Worm (Caenorhabditis elegans) whole organism, L4 larva: ENCODE data around the gene K10H10.5.

Experiments
- D1046.2 ChIP-seq: fragments of 200-800 bp; sonication (Bioruptor generic); IDR thresholded peaks from 2 replicates; pipeline ENCODE4 v1.3.6; 2022; ENCODE audit warnings: missing genetic modification characterization, missing compliant biosample characterization
- F26F4.8 ChIP-seq: fragments of 200-800 bp; sonication (Bioruptor generic); conservative IDR thresholded peaks from 2 replicates; pipeline ENCODE4 v1.3.6; 2022; ENCODE audit warnings: missing genetic modification characterization, missing compliant biosample characterization
- F49E8.2 ChIP-seq: sonication (generic microtip); optimal IDR thresholded peaks from 2 replicates; lab custom pipeline; 2016; ENCODE audit warnings: missing compliant biosample characterization, mild to moderate bottlenecking, missing genetic modification characterization, borderline replicate concordance
- R02D3.7 ChIP-seq: fragments of 150-350 bp; sonication (generic microtip); optimal IDR thresholded peaks from 3 replicates; lab custom pipeline; 2014; ENCODE audit warnings: missing biosample characterization, missing genetic modification characterization
- T20F7.1 ChIP-seq: fragments of 200-800 bp; sonication (Bioruptor generic); optimal IDR thresholded peaks from 2 replicates; lab custom pipeline; 2018; ENCODE audit warnings: mild to moderate bottlenecking, missing genetic modification characterization, missing compliant biosample characterization
- T26A8.4 ChIP-seq: fragments of 200-800 bp; sonication (Bioruptor generic); IDR thresholded peaks from 2 replicates; pipeline ENCODE4 v1.3.6; 2022; ENCODE audit warnings: missing genetic modification characterization, missing compliant biosample characterization
- Y75B8A.6 ChIP-seq: fragments of 200-800 bp; sonication (Bioruptor generic); IDR thresholded peaks from 2 replicates; pipeline ENCODE4 v1.3.6; 2022; ENCODE audit warnings: missing genetic modification reagents, missing genetic modification characterization, missing compliant biosample characterization
- ZK337.2 ChIP-seq: fragments of 200-800 bp; sonication (Bioruptor generic); IDR thresholded peaks from 2 replicates; pipeline ENCODE4 v1.3.6; 2022; ENCODE audit warnings: missing genetic modification reagents, missing genetic modification characterization, missing compliant biosample characterization
- ZK546.5 ChIP-seq, 2 experiments: sonication (generic microtip); optimal IDR thresholded peaks; 2 replicates each; lab custom pipeline; 2017; ENCODE audit warnings: missing biosample characterization in 2 of 2, missing genetic modification characterization in 2 of 2
- aha-1 ChIP-seq: fragments of 150-350 bp; peaks from one replicate; lab custom pipeline; 2014; ENCODE audit warnings: missing biosample characterization, missing genetic modification characterization
- ceh-28 ChIP-seq: fragments of 150-350 bp; optimal IDR thresholded peaks from 2 replicates; lab custom pipeline; 2014; ENCODE audit warnings: missing biosample characterization, missing genetic modification reagents, missing genetic modification characterization
- ceh-32 ChIP-seq: sonication (generic microtip); optimal IDR thresholded peaks from 2 replicates; lab custom pipeline; 2016; ENCODE audit warnings: mild to moderate bottlenecking, missing genetic modification characterization, missing compliant biosample characterization; ENCODE audit not compliant: poor library complexity
- ceh-82 ChIP-seq: sonication (generic microtip); optimal IDR thresholded peaks from 2 replicates; lab custom pipeline; 2017; ENCODE audit warnings: missing biosample characterization, missing genetic modification characterization
- daf-12 ChIP-seq: fragments of 150-350 bp; optimal IDR thresholded peaks from 2 replicates; lab custom pipeline; 2014; ENCODE audit warnings: missing biosample characterization, missing genetic modification reagents, missing genetic modification characterization
- daf-16 ChIP-seq, 3 experiments: sonication (generic microtip); optimal IDR thresholded peaks; 2 replicates each; lab custom pipeline; 2016 to 2017; ENCODE audit warnings: missing genetic modification characterization in 3 of 3, missing genetic modification reagents in 3 of 3, mild to moderate bottlenecking in 2 of 3, missing compliant biosample characterization in 2 of 3, missing biosample characterization in 1 of 3, moderate library complexity in 1 of 3
- daf-19 ChIP-seq: fragments of 200-800 bp; sonication (Bioruptor generic); conservative IDR thresholded peaks from 2 replicates; pipeline ENCODE4 v1.3.6; 2022; ENCODE audit warnings: missing genetic modification characterization, missing compliant biosample characterization
- dmd-8 ChIP-seq: fragments of 200-800 bp; sonication (Bioruptor generic); IDR thresholded peaks from 2 replicates; pipeline ENCODE4 v1.3.6; 2022; ENCODE audit warnings: missing genetic modification characterization, missing compliant biosample characterization
- dmd-9 ChIP-seq: fragments of 200-800 bp; sonication (Bioruptor generic); IDR thresholded peaks from 2 replicates; pipeline ENCODE4 v1.3.6; 2022; ENCODE audit warnings: missing genetic modification reagents, missing genetic modification characterization, missing compliant biosample characterization
- duxl-1 ChIP-seq: sonication (generic microtip); optimal IDR thresholded peaks from 2 replicates; lab custom pipeline; 2016; ENCODE audit warnings: mild to moderate bottlenecking, missing genetic modification characterization, moderate library complexity, missing compliant biosample characterization; ENCODE audit not compliant: poor library complexity
- egl-27 ChIP-seq: sonication (generic microtip); optimal IDR thresholded peaks from 3 replicates; lab custom pipeline; 2017; ENCODE audit warnings: missing biosample characterization, missing genetic modification reagents, missing genetic modification characterization
- fkh-10 ChIP-seq: fragments of 150-350 bp; optimal IDR thresholded peaks from 2 replicates; lab custom pipeline; 2014; ENCODE audit warnings: missing biosample characterization, missing genetic modification reagents, missing genetic modification characterization
- fos-1 ChIP-seq: fragments of 150-350 bp; optimal IDR thresholded peaks from 2 replicates; lab custom pipeline; 2014; ENCODE audit warnings: missing biosample characterization, missing genetic modification characterization
- hif-1 ChIP-seq, 2 experiments: sonication (generic microtip); optimal IDR thresholded peaks; 2 replicates each; lab custom pipeline; 2016 to 2017; ENCODE audit warnings: missing compliant biosample characterization in 2 of 2, missing genetic modification characterization in 2 of 2, missing genetic modification reagents in 2 of 2, missing genotype in 2 of 2, mild to moderate bottlenecking in 1 of 2
- hlh-11 ChIP-seq: fragments of 200-800 bp; sonication (Bioruptor generic); optimal IDR thresholded peaks from 2 replicates; lab custom pipeline; 2018; ENCODE audit warnings: mild to moderate bottlenecking, missing genetic modification characterization, missing compliant biosample characterization
- hlh-30 ChIP-seq: sonication (generic microtip); optimal IDR thresholded peaks from 2 replicates; lab custom pipeline; 2017; ENCODE audit warnings: antibody characterized with exemption, mild to moderate bottlenecking, missing genetic modification characterization, missing compliant biosample characterization; ENCODE audit not compliant: insufficient read depth
- hmg-1.1 ChIP-seq: fragments of 200-800 bp; sonication (Bioruptor generic); IDR thresholded peaks from 2 replicates; pipeline ENCODE4 v1.3.6; 2022; ENCODE audit warnings: missing genetic modification reagents, missing genetic modification characterization, missing compliant biosample characterization
- jun-1 ChIP-seq: fragments of 150-350 bp; optimal IDR thresholded peaks from 2 replicates; lab custom pipeline; 2014; ENCODE audit warnings: missing biosample characterization, missing genetic modification reagents, missing genetic modification characterization
- lin-1 ChIP-seq: fragments of 200-800 bp; sonication (Bioruptor generic); IDR thresholded peaks from 2 replicates; pipeline ENCODE4 v1.3.6; 2022; ENCODE audit warnings: missing genetic modification reagents, missing genetic modification characterization, missing compliant biosample characterization
- lin-13 ChIP-seq: fragments of 150-350 bp; optimal IDR thresholded peaks from 2 replicates; lab custom pipeline; 2014; ENCODE audit warnings: missing biosample characterization, missing genetic modification reagents, missing genetic modification characterization
- lir-3 ChIP-seq: sonication (generic microtip); optimal IDR thresholded peaks from 2 replicates; lab custom pipeline; 2016; ENCODE audit warnings: mild to moderate bottlenecking, missing genetic modification characterization, missing compliant biosample characterization
- madf-5 ChIP-seq, 2 experiments: fragments of 200-800 bp; sonication (Bioruptor generic); IDR thresholded peaks; 2 replicates each; pipeline ENCODE4 v1.3.6; 2022; ENCODE audit warnings: missing compliant biosample characterization in 2 of 2, missing genetic modification characterization in 2 of 2
- mdl-1 ChIP-seq, 2 experiments: fragments of 150-350 bp in 1 of 2; sonication (generic microtip) in 1 of 2; optimal IDR thresholded peaks; 2 replicates each; lab custom pipeline; 2014 to 2017; ENCODE audit warnings: missing biosample characterization in 2 of 2, missing genetic modification characterization in 2 of 2
- mep-1 ChIP-seq: fragments of 150-350 bp; sonication (generic microtip); optimal IDR thresholded peaks from 3 replicates; lab custom pipeline; 2014; ENCODE audit warnings: missing biosample characterization, missing genetic modification characterization
- mes-2 ChIP-seq: sonication (generic microtip); optimal IDR thresholded peaks from 2 replicates; lab custom pipeline; 2016; ENCODE audit warnings: missing genotype, mild to moderate bottlenecking, missing genetic modification characterization, missing compliant biosample characterization; ENCODE audit not compliant: poor library complexity, severe bottlenecking
- nhr-10 ChIP-seq: fragments of 150-350 bp; optimal IDR thresholded peaks from 2 replicates; lab custom pipeline; 2014; ENCODE audit warnings: missing biosample characterization, missing genetic modification characterization
- nhr-25 ChIP-seq: sonication (generic microtip); optimal IDR thresholded peaks from 2 replicates; lab custom pipeline; 2017; ENCODE audit warnings: missing genetic modification characterization, mild to moderate bottlenecking, missing compliant biosample characterization, antibody characterized with exemption, moderate library complexity, borderline replicate concordance; ENCODE audit not compliant: insufficient read depth
- nhr-41 ChIP-seq: fragments of 200-800 bp; sonication (Bioruptor generic); IDR thresholded peaks from 2 replicates; pipeline ENCODE4 v1.3.6; 2022; ENCODE audit warnings: missing genetic modification reagents, missing genetic modification characterization, missing compliant biosample characterization
- nhr-48 ChIP-seq: sonication (generic microtip); optimal IDR thresholded peaks from 2 replicates; lab custom pipeline; 2016; ENCODE audit warnings: mild to moderate bottlenecking, missing genetic modification characterization, missing compliant biosample characterization
- nhr-6 ChIP-seq: fragments of 150-350 bp; optimal IDR thresholded peaks from 2 replicates; lab custom pipeline; 2014; ENCODE audit warnings: missing biosample characterization, missing genetic modification characterization
- pha-4 ChIP-seq, 2 experiments: fragments of 150-350 bp in 1 of 2; fragments of 200-800 bp in 1 of 2; sonication (Bioruptor generic) in 1 of 2; IDR thresholded peaks in 1 of 2; optimal IDR thresholded peaks in 1 of 2; 2 replicates each; pipeline versions ENCODE4 v1.3.6 to Lab custom; 2014 to 2022; ENCODE audit warnings: missing genetic modification characterization in 2 of 2, missing genetic modification reagents in 2 of 2, missing biosample characterization in 1 of 2, missing compliant biosample characterization in 1 of 2
- php-3 ChIP-seq: fragments of 200-800 bp; sonication (Bioruptor generic); IDR thresholded peaks from 2 replicates; pipeline ENCODE4 v1.3.6; 2022; ENCODE audit warnings: missing genetic modification reagents, missing genetic modification characterization, missing compliant biosample characterization
- pqm-1 ChIP-seq: sonication (generic microtip); optimal IDR thresholded peaks from 2 replicates; lab custom pipeline; 2017; ENCODE audit warnings: missing biosample characterization, missing genetic modification characterization
- skn-1 ChIP-seq: fragments of 150-350 bp; optimal IDR thresholded peaks from 2 replicates; lab custom pipeline; 2014; ENCODE audit warnings: missing biosample characterization, missing genetic modification characterization
- spr-3 ChIP-seq: fragments of 200-800 bp; sonication (Bioruptor generic); optimal IDR thresholded peaks from 2 replicates; lab custom pipeline; 2018; ENCODE audit warnings: mild to moderate bottlenecking, missing genetic modification characterization, missing compliant biosample characterization
- tag-97 ChIP-seq: fragments of 200-800 bp; sonication (Bioruptor generic); IDR thresholded peaks from 2 replicates; pipeline ENCODE4 v1.3.6; 2022; ENCODE audit warnings: missing genetic modification characterization, missing compliant biosample characterization
- tra-1 ChIP-seq: fragments of 200-800 bp; sonication (Bioruptor generic); IDR thresholded peaks from 2 replicates; pipeline ENCODE4 v1.3.6; 2022; ENCODE audit warnings: missing genetic modification reagents, missing genetic modification characterization, missing compliant biosample characterization
- unc-39 ChIP-seq: sonication (generic microtip); optimal IDR thresholded peaks from 2 replicates; lab custom pipeline; 2017; ENCODE audit warnings: missing biosample characterization, missing genetic modification characterization
- zfp-2 ChIP-seq: sonication (generic microtip); optimal IDR thresholded peaks from 2 replicates; lab custom pipeline; 2016; ENCODE audit warnings: mild to moderate bottlenecking, missing genetic modification characterization, missing compliant biosample characterization
- zip-11 ChIP-seq: fragments of 200-800 bp; sonication (Bioruptor generic); IDR thresholded peaks from 2 replicates; pipeline ENCODE4 v1.3.6; 2022; ENCODE audit warnings: missing genetic modification characterization, missing compliant biosample characterization
- zip-2 ChIP-seq: fragments of 150-350 bp; optimal IDR thresholded peaks from 2 replicates; lab custom pipeline; 2014; ENCODE audit warnings: missing biosample characterization, missing genetic modification characterization

K10H10.5 gene

ce11 chrII:14528233-14528802, 26.8 kb downstream of the K10H10.5 start, which contains the start of the genes F57C2.5 and spat-1 (continued):
- TF ChIP-seq nhr-41 (GFP tag; lab: Robert Waterston, UW) (no peak), nhr-6 (tag; lab: Kevin White, UChicago) (peak; percentile 29), nhr-48 (tag; lab: Kevin White, UChicago) (no peak), lir-3 (tag; lab: Kevin White, UChicago) (no peak), T26A8.4 (GFP tag; lab: Robert Waterston, UW) (no peak), egl-27 (tag; lab: Kevin White, UChicago) (no peak), mes-2 (tag; lab: Kevin White, UChicago) (peak; percentile 87), dmd-8 (no peak), pqm-1 (tag; lab: Kevin White, UChicago) (peak; percentile 55), tag-97 (GFP tag; lab: Robert Waterston, UW) (no peak), fos-1 (tag; lab: Kevin White, UChicago) (no peak), aha-1 (tag; lab: Kevin White, UChicago) (no peak), spr-3 (no peak), nhr-10 (no peak), zfp-2 (no peak), Y75B8A.6 (GFP tag; lab: Robert Waterston, UW) (no peak), dmd-9 (GFP tag; lab: Robert Waterston, UW) (no peak), lin-1 (no peak), mdl-1 (tag; optimal IDR thresholded peaks at IDR 0.05; lab: Kevin White, UChicago) (no peak), daf-12 (tag; lab: Kevin White, UChicago) (no peak), jun-1 (tag; lab: Kevin White, UChicago) (no peak), fkh-10 (GFP tag; lab: Kevin White, UChicago) (no peak), ceh-28 (tag; lab: Kevin White, UChicago) (no peak), ZK337.2 (GFP tag; lab: Robert Waterston, UW) (no peak), mep-1 (tag; lab: Kevin White, UChicago) (peak; percentile 75), hlh-30 (tag; lab: Kevin White, UChicago) (peak; percentile 26), php-3 (no peak), hmg-1.1 (GFP tag; lab: Robert Waterston, UW) (peak; percentile 53; the same call in 1 of the 2 replicates), zip-11 (GFP tag; lab: Robert Waterston, UW) (no peak), F26F4.8 (GFP tag; lab: Robert Waterston, UW) (no peak), tra-1 (GFP tag; lab: Robert Waterston, UW) (no peak), madf-5 (GFP tag; IDR thresholded peaks at IDR 0.05; lab: Robert Waterston, UW) (no peak), unc-39 (no peak), lin-13 (GFP tag; lab: Kevin White, UChicago) (no peak), D1046.2 (no peak), daf-16 (GFP tag; optimal IDR thresholded peaks at IDR 0.05; lab: Kevin White, UChicago) (no peak), daf-16 (tag; optimal IDR thresholded peaks at IDR 0.05; lab: Kevin White, UChicago) (peak; percentile 90), F49E8.2 (tag; lab: Kevin White, UChicago) (no peak), hlh-11 (tag; lab: Kevin White, UChicago) (peak; percentile 28), daf-19 (GFP tag; lab: Robert Waterston, UW) (no peak), pha-4 (GFP tag; IDR thresholded peaks at IDR 0.05; lab: Robert Waterston, UW) (peak; percentile 10; the same call in 1 of the 2 replicates), pha-4 (tag; optimal IDR thresholded peaks at IDR 0.05; lab: Kevin White, UChicago) (peak; percentile 49), ceh-82 (no peak), nhr-25 (no peak), hif-1 (tag; optimal IDR thresholded peaks at IDR 0.05; lab: Kevin White, UChicago) (peak in 1 of 2 experiments; percentile 86), zip-2 (tag; lab: Kevin White, UChicago) (no peak), ZK546.5 (tag; optimal IDR thresholded peaks at IDR 0.05; lab: Kevin White, UChicago) (no peak), T20F7.1 (GFP tag; lab: Kevin White, UChicago) (no peak), duxl-1 (tag; lab: Kevin White, UChicago) (no peak), skn-1 (tag; lab: Kevin White, UChicago) (no peak), ceh-32 (tag; lab: Kevin White, UChicago) (no peak), R02D3.7 (tag; lab: Kevin White, UChicago) (no peak)
